Fruit fly (Drosophila melanogaster): ENCODE measurements around the gene CG9154.

Gene CG9154

dm6 chr2L:6024345-6024907 is 46.1 kb downstream of the CG9154 start, which contains the start of gene CG9107 (continued):
- TF ChIP-seq NC2α (GFP tag; optimal IDR thresholded peaks at IDR 0.05) (no peak), Max (GFP tag; optimal IDR thresholded peaks at IDR 0.05) (peak; percentile 47), CG13287 (GFP tag; IDR thresholded peaks at IDR 0.05; ENCODE audit: partially characterized antibody) (peak; percentile 32; the same call in 1 of the 2 replicates), tio (GFP tag; optimal IDR thresholded peaks at IDR 0.05) (no peak), CG17359 (tag; optimal IDR thresholded peaks at IDR 0.05) (peak; percentile 3), CG7556 (GFP tag; optimal IDR thresholded peaks at IDR 0.05) (no peak), zen (tag; optimal IDR thresholded peaks at IDR 0.05) (peak; percentile 22), CG6854 (GFP tag; optimal IDR thresholded peaks at IDR 0.05) (no peak), Sry-δ (GFP tag; optimal IDR thresholded peaks at IDR 0.05) (peak; percentile 18), kah (GFP tag; optimal IDR thresholded peaks at IDR 0.05) (no peak), Abd-B (GFP tag; optimal IDR thresholded peaks at IDR 0.05) (no peak), bab2 (GFP tag; optimal IDR thresholded peaks at IDR 0.05) (no peak), Sin3A (optimal IDR thresholded peaks at IDR 0.05) (peak; percentile 29), Hsf (GFP tag; optimal IDR thresholded peaks at IDR 0.05) (no peak), Doc3 (GFP tag; IDR thresholded peaks at IDR 0.05; ENCODE audit: partially characterized antibody) (no peak), CG15514 (GFP tag; optimal IDR thresholded peaks at IDR 0.05) (peak; percentile 39), vnd (GFP tag; IDR thresholded peaks at IDR 0.05; ENCODE audit: partially characterized antibody) (no peak), CG31365 (tag; optimal IDR thresholded peaks at IDR 0.05) (no peak), CG6654 (GFP tag; optimal IDR thresholded peaks at IDR 0.05) (no peak), vfl (GFP tag; optimal IDR thresholded peaks at IDR 0.05) (no peak), dm (GFP tag; optimal IDR thresholded peaks at IDR 0.05) (peak; percentile 92), Dp (GFP tag; optimal IDR thresholded peaks at IDR 0.05) (peak; percentile 92), CG2202 (tag; optimal IDR thresholded peaks at IDR 0.05) (no peak), CG10209 (GFP tag; optimal IDR thresholded peaks at IDR 0.05) (no peak), CG11504 (tag; optimal IDR thresholded peaks at IDR 0.05) (peak; percentile 0), cas (GFP tag; IDR thresholded peaks at IDR 0.05) (no peak), CG31441 (GFP tag; IDR thresholded peaks at IDR 0.05) (0 out of 2 replicates have a peak, but pooled peaks have one; percentile 11), bsh (GFP tag; optimal IDR thresholded peaks at IDR 0.05) (no peak), trem (tag; optimal IDR thresholded peaks at IDR 0.05) (peak; percentile 90), Meics (GFP tag; optimal IDR thresholded peaks at IDR 0.05) (no peak), stwl (tag; optimal IDR thresholded peaks at IDR 0.05) (peak; percentile 81), CG16815 (GFP tag; optimal IDR thresholded peaks at IDR 0.05) (no peak), CG17186 (GFP tag; optimal IDR thresholded peaks at IDR 0.05) (peak; percentile 58), nau (GFP tag; optimal IDR thresholded peaks at IDR 0.05) (no peak), Gug (GFP tag; IDR thresholded peaks at IDR 0.05) (no peak), ci (GFP tag; IDR thresholded peaks at IDR 0.05) (peak; percentile 42; the same call in 1 of the 3 replicates), CG2875 (GFP tag; optimal IDR thresholded peaks at IDR 0.05) (no peak), pzg (GFP tag; optimal IDR thresholded peaks at IDR 0.05) (peak; percentile 92), CG34224 (GFP tag; IDR thresholded peaks at IDR 0.05; ENCODE audit: partially characterized antibody) (0 out of 3 replicates have a peak, but pooled peaks have one; percentile 16), CG17829 (tag; optimal IDR thresholded peaks at IDR 0.05) (peak; percentile 36), E2f2 (GFP tag; IDR thresholded peaks at IDR 0.05) (peak; percentile 98), Gsc (GFP tag; IDR thresholded peaks at IDR 0.05) (no peak)
